Worm (Caenorhabditis elegans): Measurements from ENCODE around the gene T24C4.10.

Gene T24C4.10

DNA sequence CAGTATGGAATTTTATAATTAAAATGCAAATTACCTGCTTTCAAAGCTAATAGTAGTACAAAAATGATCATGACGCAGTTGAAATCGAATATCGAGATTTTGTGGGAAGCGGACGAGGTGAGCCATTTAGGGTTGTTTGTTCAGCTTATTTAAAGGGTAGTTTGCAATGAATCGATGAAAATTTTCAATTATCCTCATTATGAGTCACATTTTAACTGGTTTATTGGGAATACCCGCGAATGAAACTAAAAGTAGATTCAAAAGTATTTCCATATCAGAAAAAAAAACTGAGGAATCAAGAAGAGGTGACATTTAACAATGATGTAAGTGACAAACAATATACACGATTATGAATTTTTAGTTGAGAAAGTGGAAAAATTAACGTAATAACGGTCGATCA lies 28.3 kb upstream of the T24C4.10 start, which contains the start of gene F23H11.7:
TSS of gene F23H11.7 (minus strand) at position 101 of the 400 bp plus-strand sequence.
- TF ChIP-seq zip-8 (tag; optimal IDR thresholded peaks at IDR 0.05) (no peak), mls-2 (tag; optimal IDR thresholded peaks at IDR 0.05) (no peak), elt-1 (tag; optimal IDR thresholded peaks at IDR 0.05; ENCODE audit: borderline replicate concordance, insufficient read depth) (no peak), sptf-1 (tag; optimal IDR thresholded peaks at IDR 0.05) (no peak), nhr-76 (tag; optimal IDR thresholded peaks at IDR 0.05) (no peak), cnd-1 (tag; optimal IDR thresholded peaks at IDR 0.05) (no peak), nhr-2 (tag; optimal IDR thresholded peaks at IDR 0.05) (no peak), ceh-39 (tag; optimal IDR thresholded peaks at IDR 0.05) (no peak)

DNA sequence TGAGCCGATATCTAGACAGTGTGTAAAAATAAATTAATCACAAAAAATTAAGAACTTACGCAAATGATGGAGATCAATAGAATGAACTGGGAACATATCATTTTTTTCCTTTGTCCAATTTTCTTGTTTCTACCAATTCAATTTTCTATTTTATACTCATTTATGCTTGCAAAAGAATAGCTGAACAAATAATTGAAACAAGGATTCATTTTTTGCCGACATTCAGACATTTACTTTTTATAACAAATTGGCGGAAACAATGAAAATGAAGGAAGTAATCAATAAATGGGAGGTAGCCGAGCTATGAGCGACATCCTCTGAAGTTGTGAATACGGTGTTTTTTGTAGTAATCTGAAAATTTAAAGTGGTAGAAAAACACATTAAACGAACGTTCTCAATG lies 25.9 kb upstream of the T24C4.10 start, which contains the start of gene idpp-13:
TSS of gene idpp-13 (minus strand) at position 101 of the 400 bp plus-strand sequence.
- no peak for TF ChIP-seq ceh-83 (GFP tag; optimal IDR thresholded peaks at IDR 0.05)
- TF ChIP-seq ces-1 (GFP tag; optimal IDR thresholded peaks at IDR 0.05): no peak
- TF ChIP-seq tbx-8 (GFP tag; optimal IDR thresholded peaks at IDR 0.05): no peak
- TF ChIP-seq bed-3 (GFP tag; optimal IDR thresholded peaks at IDR 0.05): no peak
- TF ChIP-seq sem-2 (GFP tag; optimal IDR thresholded peaks at IDR 0.05): no peak
- no peak for TF ChIP-seq unc-39 (tag; optimal IDR thresholded peaks at IDR 0.05)
- no peak for TF ChIP-seq M03D4.4 (tag; optimal IDR thresholded peaks at IDR 0.05)
- TF ChIP-seq pha-4 (tag; optimal IDR thresholded peaks at IDR 0.05): no peak
- no peak for TF ChIP-seq nhr-237 (tag; optimal IDR thresholded peaks at IDR 0.05)

DNA sequence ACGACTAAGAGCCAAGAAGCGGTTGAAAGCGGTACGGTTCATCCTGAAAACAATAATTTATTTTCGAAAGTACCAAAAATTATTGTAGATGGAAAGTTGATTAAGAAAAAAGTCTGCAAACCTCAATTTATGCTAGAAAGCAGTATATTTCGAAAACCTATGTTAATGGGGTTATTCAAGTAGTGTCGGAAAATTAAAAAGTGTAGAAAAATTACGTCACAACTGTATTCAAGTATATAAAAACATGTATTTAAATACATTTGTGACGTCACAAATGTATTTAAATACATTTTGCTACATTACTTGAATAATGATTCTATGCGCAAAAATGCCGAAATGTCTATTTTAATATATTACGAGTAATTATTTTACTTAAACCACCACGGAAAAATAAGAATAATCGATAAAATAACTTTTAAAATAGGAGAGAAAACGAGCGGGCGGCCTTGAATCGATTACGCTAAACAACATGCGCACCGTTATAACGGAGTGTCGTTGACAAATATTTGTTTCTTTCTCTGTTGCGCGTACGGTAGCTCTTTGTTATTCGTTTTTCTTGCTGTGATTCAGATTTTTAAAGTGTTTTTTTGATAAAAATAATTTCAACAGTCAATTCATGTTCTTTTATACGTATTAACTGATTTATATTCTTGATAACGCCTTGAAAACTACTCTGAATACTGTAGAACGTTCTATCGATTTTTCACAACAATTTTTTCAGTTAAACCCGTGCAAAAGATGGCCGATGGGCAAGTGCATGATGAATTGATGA lies 19.7 kb upstream of the T24C4.10 start, which contains the start of the genes F23H11.5 and bra-2:
TSS of gene F23H11.5 (minus strand) at position 51 of the 772 bp plus-strand sequence.
TSS of gene bra-2 (plus strand) at position 722 of the 772 bp plus-strand sequence.
- TF ChIP-seq hlh-1 (tag; optimal IDR thresholded peaks at IDR 0.05) (no peak), ceh-83 (GFP tag; optimal IDR thresholded peaks at IDR 0.05) (no peak), ceh-39 (tag; optimal IDR thresholded peaks at IDR 0.05) (peak; percentile 6), ces-1 (GFP tag; optimal IDR thresholded peaks at IDR 0.05) (peak; percentile 28), unc-62 (GFP tag; optimal IDR thresholded peaks at IDR 0.05) (no peak), nhr-28 (tag; optimal IDR thresholded peaks at IDR 0.05) (no peak), unc-39 (tag; optimal IDR thresholded peaks at IDR 0.05) (no peak), M03D4.4 (tag; optimal IDR thresholded peaks at IDR 0.05) (no peak), unc-120 (tag; optimal IDR thresholded peaks at IDR 0.05; ENCODE audit: poor library complexity, severe bottlenecking) (no peak), ztf-11 (tag; optimal IDR thresholded peaks at IDR 0.05) (no peak), pha-4 (tag; optimal IDR thresholded peaks at IDR 0.05) (peak; percentile 22), lsy-2 (tag; optimal IDR thresholded peaks at IDR 0.05) (peak; percentile 80), zip-8 (tag; optimal IDR thresholded peaks at IDR 0.05) (peak; percentile 92), nhr-12 (tag; optimal IDR thresholded peaks at IDR 0.05) (no peak), elt-1 (tag; optimal IDR thresholded peaks at IDR 0.05; ENCODE audit: borderline replicate concordance, insufficient read depth) (peak; percentile 26)

DNA sequence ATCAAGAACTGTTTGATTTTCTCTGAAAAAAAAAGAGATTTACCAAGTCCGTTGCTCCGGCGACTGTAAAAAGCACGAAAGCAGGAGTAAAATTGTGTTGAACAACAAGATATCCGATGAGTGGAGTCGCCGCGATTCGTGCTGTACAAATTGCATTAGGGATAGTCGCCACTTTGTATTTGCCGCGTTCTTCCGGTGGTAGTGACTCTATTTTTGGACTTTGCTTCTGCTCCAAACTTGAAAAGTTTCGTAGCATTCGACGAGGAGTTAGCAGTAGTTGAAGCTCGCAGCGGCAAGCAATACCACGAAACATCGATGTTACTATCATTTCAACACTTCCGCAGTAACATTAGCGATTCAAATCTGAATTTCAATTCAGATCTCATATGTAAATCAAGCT lies 18.5 kb upstream of the T24C4.10 start, which contains the start of gene crls-1:
TSS of gene crls-1 (minus strand) at position 363 of the 400 bp plus-strand sequence.
- TF ChIP-seq ceh-43 (GFP tag; optimal IDR thresholded peaks at IDR 0.05) (no peak), M03D4.4 (tag; optimal IDR thresholded peaks at IDR 0.05) (no peak), elt-3 (tag; optimal IDR thresholded peaks at IDR 0.05) (no peak), ceh-39 (tag; optimal IDR thresholded peaks at IDR 0.05) (no peak), zip-8 (tag; optimal IDR thresholded peaks at IDR 0.05) (no peak), cnd-1 (tag; optimal IDR thresholded peaks at IDR 0.05) (no peak), nhr-12 (tag; optimal IDR thresholded peaks at IDR 0.05) (no peak), blmp-1 (tag; optimal IDR thresholded peaks at IDR 0.05) (no peak), ztf-11 (tag; optimal IDR thresholded peaks at IDR 0.05) (no peak)

DNA sequence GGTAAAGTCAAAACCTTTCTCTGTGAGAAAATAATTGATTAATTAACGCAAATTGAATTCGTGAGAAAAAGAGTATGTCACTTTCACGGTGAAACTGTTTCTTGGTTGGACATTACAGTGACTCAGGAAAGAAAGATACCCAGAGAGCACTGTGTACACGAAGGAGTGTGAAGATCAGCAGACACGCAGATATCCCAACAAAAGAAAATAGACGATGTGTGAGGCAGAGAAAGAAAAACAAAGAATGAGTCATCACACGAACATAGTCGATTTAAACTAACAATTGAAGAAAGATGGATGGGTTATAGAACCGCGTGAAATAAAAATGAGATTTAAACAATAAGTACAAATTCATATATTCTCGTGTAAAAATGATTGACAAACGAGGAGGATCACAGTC lies 16.9 kb upstream of the T24C4.10 start:
- TF ChIP-seq nhr-237 (tag; optimal IDR thresholded peaks at IDR 0.05) (peak; percentile 24), drap-1 (GFP tag; optimal IDR thresholded peaks at IDR 0.05) (no peak), hlh-1 (tag; optimal IDR thresholded peaks at IDR 0.05) (no peak), pha-4 (tag; optimal IDR thresholded peaks at IDR 0.05) (peak; percentile 60)

DNA sequence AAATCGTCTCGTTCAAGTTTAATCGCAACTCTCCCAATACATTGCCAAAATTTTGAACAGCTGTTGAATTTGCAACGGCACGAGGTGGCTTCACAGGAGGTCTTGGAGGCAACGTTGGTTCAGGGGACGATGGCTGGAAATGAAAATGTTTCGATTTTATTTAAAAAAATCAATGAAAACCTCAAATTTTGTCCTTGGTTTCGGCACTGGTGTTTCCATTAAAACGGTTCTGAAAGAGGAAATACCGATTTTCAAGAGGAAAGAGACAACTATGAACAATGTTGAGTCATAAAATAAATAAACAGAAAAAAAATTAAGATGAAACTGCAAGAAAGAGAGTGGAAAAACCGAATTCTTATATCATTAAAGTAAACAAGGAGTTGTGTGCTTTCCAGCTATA lies 16.3 kb upstream of the T24C4.10 start, which contains the start of gene F23H11.4:
TSS of gene F23H11.4 (minus strand) at position 229 of the 400 bp plus-strand sequence.
- no peak for TF ChIP-seq M03D4.4 (tag; optimal IDR thresholded peaks at IDR 0.05)
- no peak for TF ChIP-seq nhr-2 (tag; optimal IDR thresholded peaks at IDR 0.05)
- TF ChIP-seq hlh-1 (tag; optimal IDR thresholded peaks at IDR 0.05): no peak
- no peak for TF ChIP-seq tbx-8 (GFP tag; optimal IDR thresholded peaks at IDR 0.05)
- TF ChIP-seq snpc-4 (tag; optimal IDR thresholded peaks at IDR 0.05): no peak
- no peak for TF ChIP-seq nhr-237 (tag; optimal IDR thresholded peaks at IDR 0.05)
- TF ChIP-seq ceh-43 (GFP tag; optimal IDR thresholded peaks at IDR 0.05): no peak
- TF ChIP-seq elt-3 (tag; optimal IDR thresholded peaks at IDR 0.05): no peak
- TF ChIP-seq cnd-1 (tag; optimal IDR thresholded peaks at IDR 0.05): no peak
- TF ChIP-seq bed-3 (GFP tag; optimal IDR thresholded peaks at IDR 0.05): no peak
- no peak for TF ChIP-seq pha-4 (tag; optimal IDR thresholded peaks at IDR 0.05)
- TF ChIP-seq ces-1 (GFP tag; optimal IDR thresholded peaks at IDR 0.05): no peak
- TF ChIP-seq ceh-83 (GFP tag; optimal IDR thresholded peaks at IDR 0.05): no peak
- TF ChIP-seq nhr-12 (tag; optimal IDR thresholded peaks at IDR 0.05): no peak
- TF ChIP-seq flh-1 (GFP tag; optimal IDR thresholded peaks at IDR 0.05): no peak
